Worm (Caenorhabditis elegans): ENCODE data around the gene W03F9.4.

- TF ChIP-seq hmg-1.1 (GFP tag; IDR thresholded peaks at IDR 0.05) (peak; percentile 53), ztf-11 (tag; optimal IDR thresholded peaks at IDR 0.05) (no peak)
These were observed 4.0 kb upstream of the W03F9.4 start for ce11 chrV:155215-155614.
